Fruit fly (Drosophila melanogaster): Measurements from ENCODE around the gene CG31516.

The CG31516 gene

dm6 chr3R:4214038-4214437 lies 5.9 kb downstream of the CG31516 start (continued):
- no peak for TF ChIP-seq CG6791 (GFP tag; IDR thresholded peaks at IDR 0.05; ENCODE audit: partially characterized antibody)
- TF ChIP-seq Dll (GFP tag; IDR thresholded peaks at IDR 0.05; ENCODE audit: partially characterized antibody) = no peak
- TF ChIP-seq gsb (GFP tag; IDR thresholded peaks at IDR 0.05) = peak; percentile 74
- TF ChIP-seq CG6175 (GFP tag; IDR thresholded peaks at IDR 0.05) = peak; percentile 83
- peak in 1 of 3 experiments; percentile 12 for TF ChIP-seq lola (GFP tag; optimal IDR thresholded peaks at IDR 0.05)
- TF ChIP-seq CG31365 (tag; optimal IDR thresholded peaks at IDR 0.05) = peak; percentile 31
- TF ChIP-seq Usf (GFP tag; optimal IDR thresholded peaks at IDR 0.05) = no peak
- TF ChIP-seq CG7357 (GFP tag; IDR thresholded peaks at IDR 0.05) = peak; percentile 73; the same call in 2 of the 3 replicates
- TF ChIP-seq CG8478 (optimal IDR thresholded peaks at IDR 0.05) = no peak
- peak; percentile 69 for TF ChIP-seq sens-2 (GFP tag; IDR thresholded peaks at IDR 0.05)
- TF ChIP-seq Poxn (GFP tag; IDR thresholded peaks at IDR 0.05) = no peak
- TF ChIP-seq sr (GFP tag; IDR thresholded peaks at IDR 0.05) = peak; percentile 89; the same call in 2 of the 3 replicates
- no peak for TF ChIP-seq CG4282 (GFP tag; optimal IDR thresholded peaks at IDR 0.05)
- TF ChIP-seq CG1647 (GFP tag; optimal IDR thresholded peaks at IDR 0.05) = peak; percentile 71
- TF ChIP-seq Blimp-1 (GFP tag; optimal IDR thresholded peaks at IDR 0.05) = peak; percentile 63
- TF ChIP-seq HmgZ (tag; optimal IDR thresholded peaks at IDR 0.05) = peak; percentile 45
- peak; percentile 61 for TF ChIP-seq PHDP (tag; optimal IDR thresholded peaks at IDR 0.05)
- peak; percentile 58 to 86 for TF ChIP-seq dpn (GFP tag; optimal IDR thresholded peaks at IDR 0.05)
- peak; percentile 93 for TF ChIP-seq vvl (GFP tag; IDR thresholded peaks at IDR 0.05)
- TF ChIP-seq Gug (GFP tag; IDR thresholded peaks at IDR 0.05) = peak; percentile 87
- peak; percentile 57 to 78 for TF ChIP-seq chif (GFP tag; optimal IDR thresholded peaks at IDR 0.05)
- no peak for TF ChIP-seq Sry-β (GFP tag; optimal IDR thresholded peaks at IDR 0.05)
- peak; percentile 46 for TF ChIP-seq en (GFP tag; optimal IDR thresholded peaks at IDR 0.05)
- no peak for TF ChIP-seq gro (GFP tag; optimal IDR thresholded peaks at IDR 0.05)
- TF ChIP-seq caup (GFP tag; optimal IDR thresholded peaks at IDR 0.05; ENCODE audit: severe bottlenecking) = peak; percentile 60
- peak; percentile 48 for TF ChIP-seq CG12155 (GFP tag; optimal IDR thresholded peaks at IDR 0.05)
- TF ChIP-seq schlank (tag; optimal IDR thresholded peaks at IDR 0.05) = peak; percentile 22
- no peak for TF ChIP-seq CG12744 (GFP tag; optimal IDR thresholded peaks at IDR 0.05)
- peak; percentile 55 for TF ChIP-seq CG3281 (GFP tag; optimal IDR thresholded peaks at IDR 0.05)
- peak; percentile 59 for TF ChIP-seq BtbVII (GFP tag; optimal IDR thresholded peaks at IDR 0.05)
- TF ChIP-seq Dp (GFP tag; optimal IDR thresholded peaks at IDR 0.05) = no peak
- peak; percentile 77 for TF ChIP-seq CG14050 (GFP tag; IDR thresholded peaks at IDR 0.05)
- TF ChIP-seq CG14667 (GFP tag; IDR thresholded peaks at IDR 0.05) = peak; percentile 89
- TF ChIP-seq sd (tag; optimal IDR thresholded peaks at IDR 0.05) = no peak
- no peak for TF ChIP-seq Fer2 (tag; optimal IDR thresholded peaks at IDR 0.05)
- TF ChIP-seq CG3995 (GFP tag; optimal IDR thresholded peaks at IDR 0.05) = no peak
- peak; percentile 88 for TF ChIP-seq esg (GFP tag; conservative IDR thresholded peaks at IDR 0.05)
- TF ChIP-seq CG17359 (tag; optimal IDR thresholded peaks at IDR 0.05) = peak; percentile 87
- peak; percentile 82 for TF ChIP-seq CG11093 (GFP tag; IDR thresholded peaks at IDR 0.05)
- no peak for TF ChIP-seq Neu2 (GFP tag; optimal IDR thresholded peaks at IDR 0.05; ENCODE audit: borderline replicate concordance)
- TF ChIP-seq CG43689 (GFP tag; IDR thresholded peaks at IDR 0.05) = peak; percentile 70
- TF ChIP-seq CG2712 (tag; optimal IDR thresholded peaks at IDR 0.05) = peak; percentile 79
- peak; percentile 53 for TF ChIP-seq kay (GFP tag; optimal IDR thresholded peaks at IDR 0.05)
- peak; percentile 55 for TF ChIP-seq CG7556 (GFP tag; optimal IDR thresholded peaks at IDR 0.05)
- peak; percentile 88 for TF ChIP-seq slbo (GFP tag; IDR thresholded peaks at IDR 0.05)
- TF ChIP-seq cad (GFP tag; optimal IDR thresholded peaks at IDR 0.05) = no peak
- no peak for TF ChIP-seq pita (GFP tag; optimal IDR thresholded peaks at IDR 0.05)
- TF ChIP-seq bsh (GFP tag; optimal IDR thresholded peaks at IDR 0.05) = peak; percentile 25 to 76
- TF ChIP-seq Oaz (GFP tag; IDR thresholded peaks at IDR 0.05) = peak; percentile 71
- no peak for TF ChIP-seq hkb (optimal IDR thresholded peaks at IDR 0.05)
- peak; percentile 92 for TF ChIP-seq hkb (GFP tag; IDR thresholded peaks at IDR 0.05)
- peak; percentile 41; the same call in 1 of the 2 replicates for TF ChIP-seq CG32767 (GFP tag; IDR thresholded peaks at IDR 0.05)
